Fruit fly (Drosophila melanogaster) whole organism, embryonic: ENCODE data around the gene CG7079.
A peak's percentile ranks its signal among the peaks of the same experiment; 100 is the strongest.

Source experiments
- B-H1 ChIP-seq: fragments of 200-800 bp; sonication (Bioruptor generic); IDR thresholded peaks from 3 replicates; pipeline ENCODE4 v1.3.6; 2022; ENCODE audit warnings: missing biosample characterization, missing genetic modification characterization
- BEAF-32 ChIP-seq: fragments of 200-800 bp; sonication (Bioruptor generic); optimal IDR thresholded peaks from 3 replicates; lab custom pipeline; 2017; ENCODE audit warnings: missing biosample characterization, missing genetic modification characterization, mild to moderate bottlenecking, moderate library complexity, missing genetic modification reagents
- CG10321 ChIP-seq: fragments of 200-800 bp; sonication (Bioruptor generic); IDR thresholded peaks from 2 replicates; pipeline ENCODE4 v1.3.6; 2022; ENCODE audit warnings: missing biosample characterization, missing genetic modification characterization
- CG10979 ChIP-seq: fragments of 200-800 bp; sonication (Bioruptor generic); optimal IDR thresholded peaks from 2 replicates; lab custom pipeline; 2018; ENCODE audit warnings: missing biosample characterization, mild to moderate bottlenecking, missing genetic modification characterization, moderate library complexity
- CG12155 ChIP-seq: fragments of 200-800 bp; sonication (Bioruptor generic); optimal IDR thresholded peaks from 3 replicates; lab custom pipeline; 2016; ENCODE audit warnings: missing biosample characterization, missing genetic modification characterization
- CG12769 ChIP-seq: fragments of 200-800 bp; sonication (Bioruptor generic); optimal IDR thresholded peaks from 2 replicates; lab custom pipeline; 2019; ENCODE audit warnings: missing biosample characterization, mild to moderate bottlenecking, missing genetic modification characterization, moderate library complexity
- CG14014 ChIP-seq: fragments of 200-800 bp; sonication (Bioruptor generic); IDR thresholded peaks from 2 replicates; pipeline ENCODE4 v1.3.6; 2022; ENCODE audit warnings: missing biosample characterization, missing genetic modification characterization
- CG14710 ChIP-seq: fragments of 200-800 bp; sonication (Bioruptor generic); optimal IDR thresholded peaks from 3 replicates; lab custom pipeline; 2019; ENCODE audit warnings: missing biosample characterization, mild to moderate bottlenecking, missing genetic modification characterization, moderate library complexity
- CG15601 ChIP-seq: fragments of 200-800 bp; sonication (Bioruptor generic); optimal IDR thresholded peaks from 3 replicates; lab custom pipeline; 2019; ENCODE audit warnings: missing biosample characterization, mild to moderate bottlenecking, missing genetic modification characterization, moderate library complexity
- CG17186 ChIP-seq: fragments of 200-800 bp; sonication (Bioruptor generic); optimal IDR thresholded peaks from 3 replicates; lab custom pipeline; 2017; ENCODE audit warnings: missing biosample characterization, missing genetic modification reagents, missing genetic modification characterization
- CG17829 ChIP-seq: fragments of 200-800 bp; optimal IDR thresholded peaks from 2 replicates; lab custom pipeline; 2019; ENCODE audit warnings: missing biosample characterization, mild to moderate bottlenecking, missing genetic modification characterization, moderate library complexity
- CG17912 ChIP-seq: fragments of 200-800 bp; sonication (Bioruptor generic); optimal IDR thresholded peaks from 2 replicates; lab custom pipeline; 2018; ENCODE audit warnings: missing biosample characterization, mild to moderate bottlenecking, missing genetic modification characterization
- CG33557 ChIP-seq: fragments of 200-800 bp; sonication (Bioruptor generic); optimal IDR thresholded peaks from 2 replicates; lab custom pipeline; 2019; ENCODE audit warnings: missing biosample characterization, mild to moderate bottlenecking, missing genetic modification characterization, moderate library complexity
- CG4404 ChIP-seq: fragments of 200-800 bp; sonication (Bioruptor generic); IDR thresholded peaks from 2 replicates; pipeline ENCODE4 v1.3.6; 2022; ENCODE audit warnings: missing biosample characterization, missing genetic modification characterization
- CG4820 ChIP-seq: fragments of 200-800 bp; sonication (Bioruptor generic); optimal IDR thresholded peaks from 3 replicates; lab custom pipeline; 2016; ENCODE audit warnings: missing biosample characterization, missing genetic modification characterization
- CG6254 ChIP-seq: fragments of 200-800 bp; sonication (Bioruptor generic); optimal IDR thresholded peaks from 3 replicates; lab custom pipeline; 2017; ENCODE audit warnings: mild to moderate bottlenecking, missing biosample characterization, missing genetic modification reagents, missing genetic modification characterization
- CG6683 ChIP-seq: fragments of 200-800 bp; sonication (Bioruptor generic); optimal IDR thresholded peaks from 2 replicates; lab custom pipeline; 2017; ENCODE audit warnings: missing biosample characterization, mild to moderate bottlenecking, missing genetic modification characterization, missing genetic modification reagents
- CG7745 ChIP-seq: fragments of 200-800 bp; sonication (Bioruptor generic); optimal IDR thresholded peaks from 2 replicates; lab custom pipeline; 2018; ENCODE audit warnings: missing biosample characterization, mild to moderate bottlenecking, missing genetic modification characterization, moderate library complexity
- CG7839 ChIP-seq: fragments of 200-800 bp; sonication (Bioruptor generic); optimal IDR thresholded peaks from 3 replicates; lab custom pipeline; 2018; ENCODE audit warnings: missing biosample characterization, mild to moderate bottlenecking, missing genetic modification characterization, moderate library complexity
- CG9797 ChIP-seq: fragments of 200-800 bp; sonication (Bioruptor generic); optimal IDR thresholded peaks from 3 replicates; lab custom pipeline; 2018; ENCODE audit warnings: missing biosample characterization, mild to moderate bottlenecking, missing genetic modification characterization
- CHES-1-like ChIP-seq: fragments of 200-800 bp; sonication (Bioruptor generic); optimal IDR thresholded peaks from 2 replicates; lab custom pipeline; 2016; ENCODE audit warnings: missing biosample characterization, missing genetic modification characterization
- Dip3 ChIP-seq: fragments of 200-800 bp; sonication (Bioruptor generic); optimal IDR thresholded peaks from 3 replicates; lab custom pipeline; 2016; ENCODE audit warnings: missing biosample characterization, missing genetic modification characterization
- Dll ChIP-seq: fragments of 200-800 bp; sonication (Bioruptor generic); IDR thresholded peaks from 4 replicates; pipeline ENCODE4 v1.3.6; 2022; ENCODE audit warnings: missing biosample characterization, missing genetic modification characterization; ENCODE audit not compliant: partially characterized antibody
- ERR ChIP-seq: fragments of 200-800 bp; sonication (Bioruptor generic); optimal IDR thresholded peaks from 2 replicates; lab custom pipeline; 2016; ENCODE audit warnings: missing biosample characterization, missing genetic modification characterization
- Elba2 ChIP-seq: fragments of 200-800 bp; sonication (Bioruptor generic); optimal IDR thresholded peaks from 3 replicates; lab custom pipeline; 2016; ENCODE audit warnings: missing biosample characterization, missing genetic modification characterization
- Fer1 ChIP-seq: fragments of 200-800 bp; sonication (Bioruptor generic); optimal IDR thresholded peaks from 2 replicates; lab custom pipeline; 2017; ENCODE audit warnings: missing biosample characterization, mild to moderate bottlenecking, missing genetic modification characterization
- Fer2 ChIP-seq: fragments of 200-800 bp; sonication (Bioruptor generic); optimal IDR thresholded peaks from 2 replicates; lab custom pipeline; 2018; ENCODE audit warnings: missing biosample characterization, mild to moderate bottlenecking, missing genetic modification characterization, moderate library complexity
- HLHmδ ChIP-seq: fragments of 200-800 bp; sonication (Bioruptor generic); optimal IDR thresholded peaks from 2 replicates; lab custom pipeline; 2018; ENCODE audit warnings: missing biosample characterization, mild to moderate bottlenecking, missing genetic modification characterization, moderate library complexity
- MBD-R2 ChIP-seq: fragments of 200-800 bp; sonication (Bioruptor generic); IDR thresholded peaks from 2 replicates; pipeline ENCODE4 v1.3.6; 2022; ENCODE audit warnings: missing biosample characterization, missing genetic modification characterization
- Nf-YC ChIP-seq: fragments of 200-800 bp; optimal IDR thresholded peaks from 3 replicates; lab custom pipeline; 2019; ENCODE audit warnings: missing biosample characterization, mild to moderate bottlenecking, missing genetic modification characterization, moderate library complexity
- NfI ChIP-seq: fragments of 200-800 bp; sonication (Bioruptor generic); optimal IDR thresholded peaks from 3 replicates; lab custom pipeline; 2018; ENCODE audit warnings: missing biosample characterization, mild to moderate bottlenecking, missing genetic modification characterization, moderate library complexity
- Sry-β ChIP-seq: fragments of 200-800 bp; sonication (Bioruptor generic); optimal IDR thresholded peaks from 2 replicates; lab custom pipeline; 2018; ENCODE audit warnings: missing biosample characterization, mild to moderate bottlenecking, missing genetic modification characterization, moderate library complexity
- Stat92E ChIP-seq, 3 experiments: fragments of >200 bp in 2 of 3; fragments of 200-800 bp in 1 of 3; sonication (Bioruptor generic) in 1 of 3; optimal IDR thresholded peaks; 2 replicates each; lab custom pipeline; 2017 to 2019; ENCODE audit warnings: missing biosample characterization in 3 of 3, missing genetic modification characterization in 3 of 3, mild to moderate bottlenecking in 1 of 3, moderate library complexity in 1 of 3
- Trl ChIP-seq, 3 experiments: fragments of >200 bp in 2 of 3; fragments of 200-800 bp in 1 of 3; sonication (Bioruptor generic) in 1 of 3; optimal IDR thresholded peaks; 2 replicates in 1 of 3; 3 replicates in 2 of 3; lab custom pipeline; 2016 to 2017; ENCODE audit warnings: missing biosample characterization in 1 of 3, missing genetic modification characterization in 1 of 3
- amos ChIP-seq: fragments of 200-800 bp; sonication (Bioruptor generic); IDR thresholded peaks from 2 replicates; pipeline ENCODE4 v1.3.6; 2022; ENCODE audit warnings: missing biosample characterization, missing genetic modification characterization; ENCODE audit not compliant: partially characterized antibody
- ase ChIP-seq: fragments of 200-800 bp; sonication (Bioruptor generic); IDR thresholded peaks from 3 replicates; pipeline ENCODE4 v1.3.6; 2022; ENCODE audit warnings: missing biosample characterization, missing genetic modification characterization
- ash1 ChIP-seq: fragments of 200-800 bp; sonication (Bioruptor generic); optimal IDR thresholded peaks from 2 replicates; lab custom pipeline; 2018; ENCODE audit warnings: missing biosample characterization, mild to moderate bottlenecking, missing genetic modification characterization
- cwo ChIP-seq: fragments of 200-800 bp; sonication (Bioruptor generic); optimal IDR thresholded peaks from 3 replicates; lab custom pipeline; 2017; ENCODE audit warnings: missing biosample characterization, missing genetic modification characterization, mild to moderate bottlenecking, moderate library complexity, missing genetic modification reagents
- eve ChIP-seq, 2 experiments: fragments of >200 bp; optimal IDR thresholded peaks; 2 replicates each; lab custom pipeline; 2017; ENCODE audit warnings: missing biosample characterization in 2 of 2, missing genetic modification characterization in 2 of 2
- jing ChIP-seq: fragments of 200-800 bp; sonication (Bioruptor generic); optimal IDR thresholded peaks from 2 replicates; lab custom pipeline; 2018; ENCODE audit warnings: missing biosample characterization, mild to moderate bottlenecking, missing genetic modification characterization
- maf-S ChIP-seq: fragments of 200-800 bp; sonication (Bioruptor generic); optimal IDR thresholded peaks from 2 replicates; lab custom pipeline; 2016; ENCODE audit warnings: missing biosample characterization, missing genetic modification characterization
- nom ChIP-seq: fragments of 200-800 bp; sonication (Bioruptor generic); optimal IDR thresholded peaks from 2 replicates; lab custom pipeline; 2017; ENCODE audit warnings: missing biosample characterization, missing genetic modification characterization, mild to moderate bottlenecking, moderate library complexity, missing genetic modification reagents
- psq ChIP-seq: fragments of 200-800 bp; sonication (Bioruptor generic); optimal IDR thresholded peaks from 2 replicates; lab custom pipeline; 2017; ENCODE audit warnings: missing biosample characterization, missing genetic modification characterization
- sd ChIP-seq: fragments of 200-800 bp; sonication (Bioruptor generic); optimal IDR thresholded peaks from 3 replicates; lab custom pipeline; 2018; ENCODE audit warnings: missing biosample characterization, mild to moderate bottlenecking, missing genetic modification characterization, moderate library complexity
- sens-2 ChIP-seq: fragments of 200-800 bp; sonication (Bioruptor generic); IDR thresholded peaks from 2 replicates; pipeline ENCODE4 v1.3.6; 2022; ENCODE audit warnings: missing biosample characterization, missing genetic modification characterization
- stwl ChIP-seq: fragments of 200-800 bp; sonication (Bioruptor generic); optimal IDR thresholded peaks from 3 replicates; lab custom pipeline; 2018; ENCODE audit warnings: missing biosample characterization, mild to moderate bottlenecking, missing genetic modification characterization, moderate library complexity
- tin ChIP-seq: fragments of 200-800 bp; sonication (Bioruptor generic); optimal IDR thresholded peaks from 3 replicates; lab custom pipeline; 2016; ENCODE audit warnings: missing biosample characterization, missing genetic modification characterization

CG7079 gene

dm6 chr3R:21060430-21061245, 12.0 kb upstream of the CG7079 start, which contains the start of gene Mvl (continued):
- TF ChIP-seq CG10979 (tag; lab: Kevin White, UChicago) (peak; percentile 5), CG15601 (tag; lab: Kevin White, UChicago) (peak; percentile 20), BEAF-32 (GFP tag; lab: Kevin White, UChicago) (peak; percentile 41), Dip3 (GFP tag; lab: Kevin White, UChicago) (no peak), B-H1 (GFP tag; lab: Robert Waterston, UW) (no peak), CG12769 (tag; lab: Kevin White, UChicago) (peak; percentile 38), CG12155 (GFP tag; lab: Kevin White, UChicago) (no peak), maf-S (GFP tag; lab: Kevin White, UChicago) (no peak), Elba2 (GFP tag; lab: Kevin White, UChicago) (no peak), CG14710 (tag; lab: Kevin White, UChicago) (peak; percentile 34), CG7745 (tag; lab: Kevin White, UChicago) (peak; percentile 5), amos (GFP tag; lab: Robert Waterston, UW) (peak; percentile 37), HLHmδ (peak; percentile 43), CG17912 (peak; percentile 23), stwl (peak; percentile 73), MBD-R2 (GFP tag; lab: Robert Waterston, UW) (peak; percentile 49; the same call in 1 of the 2 replicates), tin (GFP tag; lab: Kevin White, UChicago) (no peak), jing (GFP tag; lab: Kevin White, UChicago) (no peak), ase (no peak), CG9797 (peak; percentile 17), Fer2 (tag; lab: Kevin White, UChicago) (no peak), NfI (no peak), sens-2 (GFP tag; lab: Robert Waterston, UW) (0 out of 2 replicates have a peak, but pooled peaks have one; percentile 44), CG17186 (peak; percentile 13), ERR (peak; percentile 8), Stat92E (GFP tag; optimal IDR thresholded peaks at IDR 0.05; lab: Kevin White, UChicago) (peak in 1 of 3 experiments; percentile 14), Dll (GFP tag; lab: Robert Waterston, UW) (0 out of 4 replicates have a peak, but pooled peaks have one; percentile 32), ash1 (GFP tag; lab: Kevin White, UChicago) (peak; percentile 12), CHES-1-like (GFP tag; lab: Kevin White, UChicago) (peak; percentile 5), cwo (peak; percentile 30), Trl (optimal IDR thresholded peaks at IDR 0.05; lab: Kevin White, UChicago) (peak; percentile 68 to 77), Trl (GFP tag; optimal IDR thresholded peaks at IDR 0.05; lab: Kevin White, UChicago) (peak; percentile 25), CG4820 (GFP tag; lab: Kevin White, UChicago) (no peak), psq (GFP tag; lab: Kevin White, UChicago) (no peak), Nf-YC (tag; lab: Kevin White, UChicago) (peak; percentile 12), CG33557 (GFP tag; lab: Kevin White, UChicago) (no peak), CG7839 (tag; lab: Kevin White, UChicago) (no peak), CG14014 (GFP tag; lab: Robert Waterston, UW) (no peak), CG17829 (tag; lab: Kevin White, UChicago) (peak; percentile 66), CG10321 (peak; percentile 91), eve (GFP tag; optimal IDR thresholded peaks at IDR 0.05; lab: Kevin White, UChicago) (peak in 1 of 2 experiments; percentile 73), CG6254 (GFP tag; lab: Kevin White, UChicago) (peak; percentile 19), CG4404 (GFP tag; lab: Robert Waterston, UW) (no peak), Sry-β (GFP tag; lab: Kevin White, UChicago) (no peak), Fer1 (GFP tag; lab: Kevin White, UChicago) (peak; percentile 29), sd (tag; lab: Kevin White, UChicago) (peak; percentile 8), CG6683 (GFP tag; lab: Kevin White, UChicago) (no peak), nom (GFP tag; lab: Kevin White, UChicago) (peak; percentile 28)
